Worm (Caenorhabditis elegans) whole organism, young adult: Measurements from ENCODE around the gene AH10.4.

Experiments used
- B0019.2 ChIP-seq: fragments of 200-800 bp; sonication (Bioruptor generic); conservative IDR thresholded peaks from 2 replicates; pipeline ENCODE4 v1.3.6; 2022; ENCODE audit warnings: missing genetic modification reagents, missing genetic modification characterization, missing compliant biosample characterization
- F22D6.2 ChIP-seq: sonication (generic microtip); optimal IDR thresholded peaks from 2 replicates; lab custom pipeline; 2016; ENCODE audit warnings: mild to moderate bottlenecking, missing genetic modification characterization, missing compliant biosample characterization
- F33H1.4 ChIP-seq: fragments of 200-800 bp; sonication (Bioruptor generic); IDR thresholded peaks from 2 replicates; pipeline ENCODE4 v1.3.6; 2022; ENCODE audit warnings: missing genetic modification reagents, missing genetic modification characterization, missing compliant biosample characterization
- F52B5.7 ChIP-seq: sonication (generic microtip); optimal IDR thresholded peaks from 2 replicates; lab custom pipeline; 2016; ENCODE audit warnings: mild to moderate bottlenecking, missing genetic modification characterization, missing compliant biosample characterization
- K11D2.4 ChIP-seq: fragments of 200-800 bp; sonication (Bioruptor generic); IDR thresholded peaks from 2 replicates; pipeline ENCODE4 v1.3.6; 2022; ENCODE audit warnings: missing genetic modification reagents, missing genetic modification characterization, missing compliant biosample characterization
- Y53G8AR.9 ChIP-seq: fragments of 200-800 bp; sonication (Bioruptor generic); conservative IDR thresholded peaks from 2 replicates; pipeline ENCODE4 v1.3.6; 2022; ENCODE audit warnings: missing genetic modification reagents, missing genetic modification characterization, missing compliant biosample characterization
- aptf-2 ChIP-seq: fragments of 200-800 bp; sonication (Bioruptor generic); conservative IDR thresholded peaks from 2 replicates; pipeline ENCODE4 v1.3.6; 2022; ENCODE audit warnings: missing genetic modification reagents, missing genetic modification characterization, missing compliant biosample characterization
- aptf-3 ChIP-seq: fragments of 200-800 bp; sonication (Bioruptor generic); IDR thresholded peaks from 2 replicates; pipeline ENCODE4 v1.3.6; 2022; ENCODE audit warnings: missing genetic modification characterization, missing compliant biosample characterization
- attf-6 ChIP-seq: fragments of 200-800 bp; sonication (Bioruptor generic); IDR thresholded peaks from 2 replicates; pipeline ENCODE4 v1.3.6; 2022; ENCODE audit warnings: missing genetic modification reagents, missing genetic modification characterization, missing compliant biosample characterization
- bed-1 ChIP-seq: fragments of 200-800 bp; sonication (Bioruptor generic); IDR thresholded peaks from 2 replicates; pipeline ENCODE4 v1.3.6; 2022; ENCODE audit warnings: missing genetic modification reagents, missing genetic modification characterization, missing compliant biosample characterization
- ceh-27 ChIP-seq: fragments of 200-800 bp; sonication (Bioruptor generic); optimal IDR thresholded peaks from 2 replicates; lab custom pipeline; 2018; ENCODE audit warnings: mild to moderate bottlenecking, missing genetic modification characterization, moderate library complexity, missing compliant biosample characterization
- dox-1 ChIP-seq: fragments of 200-800 bp; sonication (Bioruptor generic); IDR thresholded peaks from 2 replicates; pipeline ENCODE4 v1.3.6; 2022; ENCODE audit warnings: missing genetic modification reagents, missing genetic modification characterization, missing compliant biosample characterization
- egrh-3 ChIP-seq: fragments of 200-800 bp; sonication (Bioruptor generic); IDR thresholded peaks from 2 replicates; pipeline ENCODE4 v1.3.6; 2022; ENCODE audit warnings: missing genetic modification reagents, missing genetic modification characterization, missing compliant biosample characterization
- fkh-3 ChIP-seq: sonication (generic microtip); optimal IDR thresholded peaks from 2 replicates; lab custom pipeline; 2016; ENCODE audit warnings: mild to moderate bottlenecking, missing genetic modification characterization, missing compliant biosample characterization
- hmg-1.2 ChIP-seq: fragments of 200-800 bp; sonication (Bioruptor generic); IDR thresholded peaks from 2 replicates; pipeline ENCODE4 v1.3.6; 2022; ENCODE audit warnings: missing genetic modification reagents, missing genetic modification characterization, missing compliant biosample characterization
- hrde-1 ChIP-seq: sonication (generic microtip); optimal IDR thresholded peaks from 2 replicates; lab custom pipeline; 2016; ENCODE audit warnings: missing genetic modification characterization, mild to moderate bottlenecking, missing compliant biosample characterization, moderate library complexity, missing genotype, missing genetic modification reagents, borderline replicate concordance
- lin-26 ChIP-seq: fragments of 200-800 bp; sonication (Bioruptor generic); IDR thresholded peaks from 2 replicates; pipeline ENCODE4 v1.3.6; 2022; ENCODE audit warnings: missing genetic modification reagents, missing genetic modification characterization, missing compliant biosample characterization
- madf-6 ChIP-seq: fragments of 200-800 bp; sonication (Bioruptor generic); IDR thresholded peaks from 2 replicates; pipeline ENCODE4 v1.3.6; 2022; ENCODE audit warnings: missing genetic modification reagents, missing genetic modification characterization, missing compliant biosample characterization
- mcd-1 ChIP-seq: fragments of 200-800 bp; sonication (Bioruptor generic); IDR thresholded peaks from 2 replicates; pipeline ENCODE4 v1.3.6; 2022; ENCODE audit warnings: missing genetic modification reagents, missing genetic modification characterization, missing compliant biosample characterization
- mel-28 ChIP-seq: sonication (generic microtip); optimal IDR thresholded peaks from 2 replicates; lab custom pipeline; 2016; ENCODE audit warnings: borderline replicate concordance, mild to moderate bottlenecking, missing genetic modification characterization, missing compliant biosample characterization
- nhr-80 ChIP-seq: sonication (generic microtip); optimal IDR thresholded peaks from 2 replicates; lab custom pipeline; 2016; ENCODE audit warnings: missing genetic modification characterization, missing compliant biosample characterization
- nhr-90 ChIP-seq: sonication (generic microtip); optimal IDR thresholded peaks from 2 replicates; lab custom pipeline; 2016; ENCODE audit warnings: missing genotype, mild to moderate bottlenecking, missing genetic modification characterization, missing compliant biosample characterization
- rcor-1 ChIP-seq: fragments of 200-800 bp; sonication (Bioruptor generic); IDR thresholded peaks from 2 replicates; pipeline ENCODE4 v1.3.6; 2022; ENCODE audit warnings: missing genetic modification reagents, missing genetic modification characterization, missing compliant biosample characterization
- rec-8 ChIP-seq, 2 experiments: sonication (generic microtip); optimal IDR thresholded peaks; 2 replicates each; lab custom pipeline; 2016; ENCODE audit warnings: mild to moderate bottlenecking in 2 of 2, missing genetic modification characterization in 2 of 2, missing genetic modification reagents in 2 of 2, missing genotype in 2 of 2, missing biosample characterization in 1 of 2, missing compliant biosample characterization in 1 of 2, moderate library complexity in 1 of 2
- snpc-3.4 ChIP-seq: sonication (generic microtip); optimal IDR thresholded peaks from 2 replicates; lab custom pipeline; 2017; ENCODE audit warnings: missing genetic modification characterization, mild to moderate bottlenecking, missing compliant biosample characterization, antibody characterized with exemption, moderate library complexity, missing genotype, missing genetic modification reagents
- xnd-1 ChIP-seq: sonication (generic microtip); optimal IDR thresholded peaks from 2 replicates; lab custom pipeline; 2016; ENCODE audit warnings: missing genotype, missing genetic modification reagents, missing genetic modification characterization, missing compliant biosample characterization
- zfh-2 ChIP-seq: fragments of 200-800 bp; sonication (Bioruptor generic); conservative IDR thresholded peaks from 2 replicates; pipeline ENCODE4 v1.3.6; 2022; ENCODE audit warnings: missing genetic modification reagents, missing genetic modification characterization, missing compliant biosample characterization
- ztf-25 ChIP-seq: fragments of 200-800 bp; sonication (Bioruptor generic); IDR thresholded peaks from 2 replicates; pipeline ENCODE4 v1.3.6; 2022; ENCODE audit warnings: missing genetic modification reagents, missing genetic modification characterization, missing compliant biosample characterization
- ztf-28 ChIP-seq: fragments of 200-800 bp; sonication (Bioruptor generic); IDR thresholded peaks from 2 replicates; pipeline ENCODE4 v1.3.6; 2022; ENCODE audit warnings: missing genetic modification reagents, missing genetic modification characterization, missing compliant biosample characterization
- ztf-3 ChIP-seq: fragments of 200-800 bp; sonication (Bioruptor generic); optimal IDR thresholded peaks from 2 replicates; lab custom pipeline; 2018; ENCODE audit warnings: mild to moderate bottlenecking, missing genetic modification characterization, missing compliant biosample characterization

The AH10.4 gene

ce11 chrV:14128858-14129257 is 8.8 kb downstream of the AH10.4 start:
- TF ChIP-seq hrde-1 (tag; lab: Kevin White, UChicago) = no peak
- no peak for TF ChIP-seq bed-1 (GFP tag; lab: Robert Waterston, UW)
- no peak for TF ChIP-seq rec-8 (tag; optimal IDR thresholded peaks at IDR 0.05; lab: Kevin White, UChicago)

DNA sequence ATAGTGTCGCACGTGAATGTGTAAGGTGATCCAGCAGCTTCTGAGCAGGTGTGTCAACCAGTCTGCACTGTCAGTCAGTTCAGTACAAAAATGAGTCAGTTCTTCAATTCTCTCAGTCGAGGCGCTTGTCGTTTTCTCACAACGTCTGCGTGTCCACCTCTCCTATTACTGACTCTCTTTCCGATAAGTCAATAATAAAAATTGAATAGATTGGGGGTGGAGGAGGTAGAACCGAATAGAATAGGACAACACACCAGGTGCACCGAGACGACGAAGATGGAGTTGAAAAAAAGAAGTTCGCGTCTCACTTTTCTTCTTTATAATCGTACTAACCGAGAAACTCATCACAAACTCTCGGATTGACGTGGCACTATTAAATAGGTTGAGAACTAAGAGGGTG is 9.8 kb downstream of the AH10.4 start:
- TF ChIP-seq ztf-28 (GFP tag; lab: Robert Waterston, UW) = no peak
- TF ChIP-seq attf-6 = no peak
- TF ChIP-seq aptf-2 (GFP tag; lab: Robert Waterston, UW) = no peak
- no peak for TF ChIP-seq fkh-3
- TF ChIP-seq rcor-1 = no peak
- peak; percentile 72 for TF ChIP-seq nhr-80
- TF ChIP-seq nhr-90 (tag; lab: Kevin White, UChicago) = no peak
- peak; percentile 37; the same call in 1 of the 2 replicates for TF ChIP-seq dox-1 (GFP tag; lab: Robert Waterston, UW)
- TF ChIP-seq bed-1 (GFP tag; lab: Robert Waterston, UW) = no peak
- TF ChIP-seq mcd-1 = no peak
- TF ChIP-seq hmg-1.2 (GFP tag; lab: Robert Waterston, UW) = peak; percentile 31; the same call in 1 of the 2 replicates

DNA sequence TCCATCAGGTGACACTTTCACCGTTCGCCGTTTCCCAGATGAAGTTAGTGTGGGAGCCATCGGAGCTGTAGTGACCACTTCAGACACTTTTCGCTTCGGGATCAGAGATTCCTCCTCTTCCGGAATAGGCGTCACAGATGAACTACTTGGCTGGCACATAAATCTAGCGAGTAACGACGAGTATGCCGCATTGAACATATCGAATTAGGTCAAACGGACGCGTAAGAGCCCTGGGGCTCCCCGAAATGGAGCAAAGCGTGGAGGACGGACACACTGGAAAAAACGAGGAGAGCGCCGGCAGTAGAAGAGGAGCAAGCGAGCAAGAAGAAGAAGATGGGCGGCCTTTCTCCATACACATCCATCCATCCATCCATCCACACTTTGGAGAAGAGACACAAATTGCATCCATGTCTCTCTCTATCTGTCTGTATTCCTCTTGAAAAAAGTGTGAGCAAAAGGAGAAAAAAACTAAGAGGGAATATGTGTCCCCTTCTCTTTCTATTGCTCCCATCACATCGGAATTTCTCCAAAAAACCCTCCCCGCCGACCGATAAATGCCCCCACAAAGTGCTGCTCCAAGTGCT is 11.2 kb downstream of the AH10.4 start:
- TF ChIP-seq ztf-3 (GFP tag; lab: Kevin White, UChicago) (no peak), ceh-27 (GFP tag; lab: Kevin White, UChicago) (peak; percentile 1), aptf-3 (GFP tag; lab: Robert Waterston, UW) (no peak), mel-28 (tag; lab: Kevin White, UChicago) (no peak), zfh-2 (GFP tag; lab: Robert Waterston, UW) (peak; percentile 53; the same call in 1 of the 2 replicates)

- peak; percentile 77 for TF ChIP-seq F33H1.4 (GFP tag; lab: Robert Waterston, UW)
- peak; percentile 24; the same call in 1 of the 2 replicates for TF ChIP-seq madf-6
- TF ChIP-seq Y53G8AR.9 = 0 out of 2 replicates have a peak, but pooled peaks have one; percentile 39
- 0 out of 2 replicates have a peak, but pooled peaks have one; percentile 41 for TF ChIP-seq lin-26
- 0 out of 2 replicates have a peak, but pooled peaks have one; percentile 21 for TF ChIP-seq ztf-25
- peak; percentile 44; the same call in 1 of the 2 replicates for TF ChIP-seq dox-1 (GFP tag; lab: Robert Waterston, UW)
- peak; percentile 51 for TF ChIP-seq mcd-1
These were observed 13.5 kb downstream of the AH10.4 start for ce11 chrV:14124187-14124586.

DNA sequence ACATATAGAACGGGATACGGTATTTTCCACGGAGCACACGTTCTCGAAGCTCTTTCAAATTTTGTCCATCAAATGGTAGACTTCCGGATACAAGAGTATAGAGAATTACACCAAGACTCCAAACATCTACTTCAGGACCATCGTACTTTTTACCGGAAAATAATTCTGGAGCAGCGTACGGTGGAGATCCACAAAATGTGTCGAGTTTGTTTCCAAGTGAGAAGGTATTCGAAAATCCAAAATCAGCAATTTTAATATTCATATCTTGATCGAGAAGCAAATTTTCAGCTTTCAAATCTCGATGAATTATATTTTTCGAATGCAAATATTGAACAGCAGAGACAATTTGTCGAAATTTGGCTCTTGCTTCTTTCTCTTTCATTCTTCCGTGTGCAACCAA is 14.5 kb downstream of the AH10.4 start:
- TF ChIP-seq lin-26 (no peak), B0019.2 (GFP tag; lab: Robert Waterston, UW) (no peak), F52B5.7 (no peak), ztf-25 (no peak), nhr-80 (no peak), snpc-3.4 (no peak)

DNA sequence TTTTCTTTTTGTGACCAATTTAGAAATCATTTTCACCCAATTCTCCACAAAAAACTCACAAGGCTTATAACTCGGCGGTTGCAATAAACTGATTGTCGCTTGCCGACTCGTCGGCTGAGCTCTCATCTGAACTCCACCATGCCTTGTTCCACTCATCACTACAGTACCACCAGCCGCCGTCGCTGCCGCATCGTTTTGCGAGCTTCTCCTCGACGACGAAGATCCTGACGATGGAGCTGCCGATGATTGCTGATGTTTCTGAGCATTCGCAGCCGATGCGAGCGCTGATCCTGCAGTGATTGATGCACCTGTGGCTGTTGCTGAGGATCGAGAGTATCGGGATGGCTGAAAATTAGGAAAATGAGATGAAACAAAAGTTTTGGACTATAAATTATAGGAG is 17.0 kb downstream of the AH10.4 start:
- peak; percentile 58; the same call in 1 of the 2 replicates for TF ChIP-seq zfh-2 (GFP tag; lab: Robert Waterston, UW)
- peak; percentile 24; the same call in 1 of the 2 replicates for TF ChIP-seq egrh-3 (GFP tag; lab: Robert Waterston, UW)
- no peak for TF ChIP-seq F22D6.2 (tag; lab: Kevin White, UChicago)
- TF ChIP-seq xnd-1 (tag; lab: Kevin White, UChicago) = no peak
- TF ChIP-seq K11D2.4 (GFP tag; lab: Robert Waterston, UW) = peak; percentile 26; the same call in 1 of the 2 replicates
- TF ChIP-seq, all 124 proteins: peak for 3
